Worm (Caenorhabditis elegans) whole organism, early embryonic: ENCODE measurements around the gene srsx-36.
"Not testable (repeated sequence)": the region's sequence is repeated elsewhere in the genome, so short reads cannot be mapped to it uniquely, and the experiment has no call there.

Experiments used
- ama-1 ChIP-seq: fragments of 150-350 bp; optimal IDR thresholded peaks from 2 replicates; lab custom pipeline; 2014
- ceh-36 ChIP-seq: sonication (generic microtip); optimal IDR thresholded peaks from 2 replicates; lab custom pipeline; 2016; ENCODE audit warnings: missing genetic modification characterization, inconsistent platforms, missing compliant biosample characterization
- ets-7 ChIP-seq: sonication (generic microtip); optimal IDR thresholded peaks from 2 replicates; lab custom pipeline; 2016; ENCODE audit warnings: missing genotype, missing genetic modification characterization, missing compliant biosample characterization
- pes-1 ChIP-seq: fragments of 200-800 bp; sonication (Bioruptor generic); IDR thresholded peaks from 2 replicates; pipeline ENCODE4 v1.3.6; 2022; ENCODE audit warnings: missing genetic modification reagents, missing genetic modification characterization, missing compliant biosample characterization
- tbx-37 ChIP-seq: fragments of 200-800 bp; sonication (Bioruptor generic); conservative IDR thresholded peaks from 2 replicates; pipeline ENCODE4 v1.3.6; 2022; ENCODE audit warnings: missing genetic modification reagents, missing genetic modification characterization, missing compliant biosample characterization
- tra-4 ChIP-seq: sonication (generic microtip); optimal IDR thresholded peaks from 2 replicates; lab custom pipeline; 2017; ENCODE audit warnings: missing genetic modification characterization, missing compliant biosample characterization

- not testable (repeated sequence) for TF ChIP-seq ama-1 (lab: Kevin White, UChicago); tbx-37 (GFP tag; lab: Robert Waterston, UW); tra-4 (tag; lab: Kevin White, UChicago); ceh-36 (tag; lab: Kevin White, UChicago); ets-7; pes-1 (GFP tag; lab: Robert Waterston, UW)
These were observed 40.9 kb upstream of the srsx-36 start, which contains the start of gene srh-147 for ce11 chrV:15850276-15850811.
